Worm (Caenorhabditis elegans): Measurements from ENCODE around the gene lec-3.

DNA sequence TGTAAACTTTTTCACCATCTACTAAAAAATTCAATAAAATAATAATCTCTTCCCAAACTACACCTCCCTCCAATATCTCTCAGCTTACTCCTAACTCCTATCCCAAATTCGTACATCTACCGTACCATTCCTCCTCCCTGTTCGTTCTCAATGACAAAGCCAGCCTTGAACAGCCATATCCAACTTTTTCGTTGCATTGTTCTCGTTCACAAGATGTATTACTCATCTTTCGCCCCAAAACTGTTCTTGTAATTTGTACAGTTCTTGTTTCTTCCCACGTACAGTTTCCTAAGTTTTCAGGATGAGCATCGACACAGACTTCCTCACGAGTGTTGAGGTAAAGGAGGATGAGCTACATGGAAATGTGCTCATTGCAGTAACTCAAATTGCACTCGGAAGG is 36.0 kb upstream of the lec-3 start, which contains the start of gene egl-43:
- TF ChIP-seq unc-62 (GFP tag; optimal IDR thresholded peaks at IDR 0.05) (no peak), snpc-4 (tag; optimal IDR thresholded peaks at IDR 0.05) (no peak), nhr-12 (tag; optimal IDR thresholded peaks at IDR 0.05) (no peak), nhr-28 (tag; optimal IDR thresholded peaks at IDR 0.05) (no peak), lin-13 (tag; optimal IDR thresholded peaks at IDR 0.05) (no peak), mep-1 (tag; optimal IDR thresholded peaks at IDR 0.05) (no peak), nhr-237 (tag; optimal IDR thresholded peaks at IDR 0.05) (no peak), elt-3 (tag; optimal IDR thresholded peaks at IDR 0.05) (no peak), pha-4 (tag; optimal IDR thresholded peaks at IDR 0.05) (no peak), hlh-1 (tag; optimal IDR thresholded peaks at IDR 0.05) (no peak), elt-1 (tag; optimal IDR thresholded peaks at IDR 0.05; ENCODE audit: borderline replicate concordance, insufficient read depth) (no peak), unc-39 (tag; optimal IDR thresholded peaks at IDR 0.05) (no peak), ztf-11 (tag; optimal IDR thresholded peaks at IDR 0.05) (no peak)

All from whole organism, mixed stage, embryonic.